Worm (Caenorhabditis elegans): ENCODE measurements around the gene swt-4.
A peak's percentile ranks its signal among the peaks of the same experiment; 100 is the strongest.

The swt-4 gene

DNA sequence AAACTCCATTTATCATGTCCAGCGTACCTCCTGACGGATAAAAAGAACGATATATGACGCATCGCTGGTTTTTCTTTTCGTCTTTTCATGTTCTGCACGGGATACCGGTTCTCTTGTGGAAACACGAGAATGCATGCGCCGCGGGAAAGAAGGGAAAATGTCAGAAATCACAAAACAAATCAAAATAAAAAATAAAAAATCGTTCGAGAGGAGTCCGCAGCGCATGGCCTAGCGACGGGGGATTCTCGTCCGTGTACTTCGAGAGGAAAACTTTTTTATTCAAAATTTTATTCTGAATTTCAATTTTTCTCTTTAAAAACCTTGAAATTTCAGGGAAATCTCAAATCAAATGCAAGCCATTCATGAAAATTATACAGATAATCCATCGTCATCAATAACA lies 7.7 kb downstream of the swt-4 start, which contains the start of the genes lron-10 and hpr-9:
TSS of gene lron-10 (minus strand) at position 162 of the 400 bp plus-strand sequence.
TSS of gene hpr-9 (plus strand) at position 344 of the 400 bp plus-strand sequence.
- TF ChIP-seq elt-2 (tag; optimal IDR thresholded peaks at IDR 0.05) = peak; percentile 25
- peak; percentile 51 for TF ChIP-seq egl-5 (tag; optimal IDR thresholded peaks at IDR 0.05)
- peak; percentile 65 for TF ChIP-seq pha-4 (tag; optimal IDR thresholded peaks at IDR 0.05)
- TF ChIP-seq hmg-11 (tag; optimal IDR thresholded peaks at IDR 0.05) = peak; percentile 39
- TF ChIP-seq elt-3 (tag; optimal IDR thresholded peaks at IDR 0.05) = no peak
- no peak for TF ChIP-seq nhr-28 (tag; optimal IDR thresholded peaks at IDR 0.05)
- TF ChIP-seq ceh-9 (tag; optimal IDR thresholded peaks at IDR 0.05) = no peak
- peak; percentile 95 for TF ChIP-seq nhr-23 (tag; optimal IDR thresholded peaks at IDR 0.05)
- no peak for TF ChIP-seq nhr-11 (tag; optimal IDR thresholded peaks at IDR 0.05)
- TF ChIP-seq tbx-2 (tag; optimal IDR thresholded peaks at IDR 0.05) = peak; percentile 49
- TF ChIP-seq nhr-67 (tag; optimal IDR thresholded peaks at IDR 0.05) = no peak
- TF ChIP-seq ceh-28 (tag; optimal IDR thresholded peaks at IDR 0.05) = peak; percentile 53
- peak; percentile 78 for TF ChIP-seq nfya-1 (tag; optimal IDR thresholded peaks at IDR 0.05; ENCODE audit: insufficient read depth)
- TF ChIP-seq ztf-11 (tag; optimal IDR thresholded peaks at IDR 0.05) = no peak
- TF ChIP-seq zag-1 (tag; optimal IDR thresholded peaks at IDR 0.05) = no peak
- TF ChIP-seq nhr-237 (tag; optimal IDR thresholded peaks at IDR 0.05) = no peak
- TF ChIP-seq nhr-25 (tag; optimal IDR thresholded peaks at IDR 0.05) = peak; percentile 24
- TF ChIP-seq lsy-12 (tag; optimal IDR thresholded peaks at IDR 0.05) = peak; percentile 62
- no peak for TF ChIP-seq ceh-16 (tag; optimal IDR thresholded peaks at IDR 0.05)
- peak; percentile 94 for TF ChIP-seq nhr-43 (tag; optimal IDR thresholded peaks at IDR 0.05; ENCODE audit: poor library complexity, severe bottlenecking)
- no peak for TF ChIP-seq nhr-77 (tag; optimal IDR thresholded peaks at IDR 0.05)
- no peak for TF ChIP-seq elt-1 (tag; optimal IDR thresholded peaks at IDR 0.05)
- TF ChIP-seq R02D3.7 (tag; optimal IDR thresholded peaks at IDR 0.05) = peak; percentile 12
- no peak for TF ChIP-seq eor-1 (tag; optimal IDR thresholded peaks at IDR 0.05)
- TF ChIP-seq fos-1 (tag; optimal IDR thresholded peaks at IDR 0.05) = no peak
- no peak for TF ChIP-seq ZK546.5 (tag; optimal IDR thresholded peaks at IDR 0.05)
- peak; percentile 25 for TF ChIP-seq unc-62 (GFP tag; optimal IDR thresholded peaks at IDR 0.05)
- TF ChIP-seq lin-15B (tag; optimal IDR thresholded peaks at IDR 0.05) = peak; percentile 67
- no peak for TF ChIP-seq jun-1 (tag; optimal IDR thresholded peaks at IDR 0.05)
- peak; percentile 19 for TF ChIP-seq snpc-4 (tag; optimal IDR thresholded peaks at IDR 0.05)
- no peak for TF ChIP-seq mml-1 (tag; optimal IDR thresholded peaks at IDR 0.05)
- TF ChIP-seq sea-2 (GFP tag; optimal IDR thresholded peaks at IDR 0.05) = no peak
- TF ChIP-seq ztf-4 (tag; optimal IDR thresholded peaks at IDR 0.05) = no peak
- no peak for TF ChIP-seq unc-39 (tag; optimal IDR thresholded peaks at IDR 0.05)
- no peak for TF ChIP-seq fkh-2 (tag; optimal IDR thresholded peaks at IDR 0.05)
- TF ChIP-seq pqm-1 (tag; optimal IDR thresholded peaks at IDR 0.05) = peak; percentile 2
- no peak for TF ChIP-seq fkh-10 (GFP tag; optimal IDR thresholded peaks at IDR 0.05)
- TF ChIP-seq nhr-76 (tag; optimal IDR thresholded peaks at IDR 0.05) = peak; percentile 7
- no peak for TF ChIP-seq egl-27 (tag; optimal IDR thresholded peaks at IDR 0.05)
- peak; percentile 4 for TF ChIP-seq skn-1 (tag; optimal IDR thresholded peaks at IDR 0.05)
- TF ChIP-seq ceh-82 (tag; optimal IDR thresholded peaks at IDR 0.05) = no peak
- TF ChIP-seq mdl-1 (tag; optimal IDR thresholded peaks at IDR 0.05) = no peak
- no peak for TF ChIP-seq aly-2 (tag; optimal IDR thresholded peaks at IDR 0.05)
- peak; percentile 39 for TF ChIP-seq lin-39 (tag; optimal IDR thresholded peaks at IDR 0.05)
- no peak for TF ChIP-seq daf-12 (tag; optimal IDR thresholded peaks at IDR 0.05)
- TF ChIP-seq ama-1 (optimal IDR thresholded peaks at IDR 0.05) = peak; percentile 36
- no peak for TF ChIP-seq nhr-12 (tag; optimal IDR thresholded peaks at IDR 0.05)

DNA sequence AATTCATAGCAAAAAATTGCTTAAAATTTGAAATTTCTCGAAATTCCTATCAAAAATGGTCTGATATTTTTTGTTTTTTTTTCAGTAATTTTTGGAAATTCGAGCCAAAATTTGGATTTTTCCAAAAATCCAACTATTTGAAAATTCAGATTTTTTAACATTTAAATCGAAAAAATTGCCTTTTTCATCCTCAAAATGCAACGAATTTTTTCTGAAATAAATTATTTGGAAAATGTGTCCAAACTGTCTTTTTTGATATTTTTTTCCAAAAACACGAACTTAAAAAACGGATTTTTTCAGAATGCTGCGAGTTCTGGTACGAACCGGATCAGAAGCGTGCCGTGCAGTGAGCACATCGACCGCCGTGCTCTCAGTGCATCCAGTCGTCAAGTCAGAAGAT lies 13.8 kb downstream of the swt-4 start, which contains the start of gene mrpl-22:
TSS of gene mrpl-22 (plus strand) at position 301 of the 400 bp plus-strand sequence.
- TF ChIP-seq egl-27 (tag; optimal IDR thresholded peaks at IDR 0.05) (no peak), pqm-1 (tag; optimal IDR thresholded peaks at IDR 0.05) (no peak), nhr-23 (tag; optimal IDR thresholded peaks at IDR 0.05) (no peak), R02D3.7 (tag; optimal IDR thresholded peaks at IDR 0.05) (no peak), hmg-11 (tag; optimal IDR thresholded peaks at IDR 0.05) (no peak), mml-1 (tag; optimal IDR thresholded peaks at IDR 0.05) (no peak), ceh-82 (tag; optimal IDR thresholded peaks at IDR 0.05) (no peak), ZK546.5 (tag; optimal IDR thresholded peaks at IDR 0.05) (no peak), elt-1 (tag; optimal IDR thresholded peaks at IDR 0.05) (no peak), elt-3 (tag; optimal IDR thresholded peaks at IDR 0.05) (no peak), nhr-67 (tag; optimal IDR thresholded peaks at IDR 0.05) (no peak), ceh-28 (tag; optimal IDR thresholded peaks at IDR 0.05) (no peak), lsy-12 (tag; optimal IDR thresholded peaks at IDR 0.05) (no peak), snpc-4 (tag; optimal IDR thresholded peaks at IDR 0.05) (no peak)

All from whole organism, L3 larva.